Worm (Caenorhabditis elegans): Measurements from ENCODE around the gene Y9C12A.1.

ce11 chrX:641440-641839, 41.2 kb downstream of the Y9C12A.1 start, which contains the start of gene M6.11:
- TF ChIP-seq ceh-48 (tag; optimal IDR thresholded peaks at IDR 0.05) (no peak), unc-86 (tag; optimal IDR thresholded peaks at IDR 0.05) (no peak), ceh-14 (tag; optimal IDR thresholded peaks at IDR 0.05) (no peak), dmd-4 (tag; optimal IDR thresholded peaks at IDR 0.05; ENCODE audit: borderline replicate concordance) (no peak), sox-4 (tag; optimal IDR thresholded peaks at IDR 0.05) (no peak), nfya-1 (tag; optimal IDR thresholded peaks at IDR 0.05) (no peak), nhr-11 (tag; optimal IDR thresholded peaks at IDR 0.05) (no peak), ttx-3 (tag; optimal IDR thresholded peaks at IDR 0.05) (no peak), K09A11.1 (tag; optimal IDR thresholded peaks at IDR 0.05; ENCODE audit: insufficient read depth) (no peak), C08G9.2 (tag; optimal IDR thresholded peaks at IDR 0.05) (no peak), lin-11 (tag; optimal IDR thresholded peaks at IDR 0.05) (no peak), hlh-8 (tag; optimal IDR thresholded peaks at IDR 0.05) (no peak), fkh-6 (tag; optimal IDR thresholded peaks at IDR 0.05) (no peak)
